Fruit fly (Drosophila melanogaster) whole organism, embryonic: ENCODE measurements around the gene CG15922.

Source experiments
- B-H2 ChIP-seq: fragments of 200-800 bp; sonication (Bioruptor generic); optimal IDR thresholded peaks from 2 replicates; lab custom pipeline; 2018; ENCODE audit warnings: missing biosample characterization, mild to moderate bottlenecking, missing genetic modification characterization
- BtbVII ChIP-seq: fragments of 200-800 bp; sonication (Bioruptor generic); optimal IDR thresholded peaks from 3 replicates; lab custom pipeline; 2017; ENCODE audit warnings: missing biosample characterization, mild to moderate bottlenecking, missing genetic modification characterization
- CG10462 ChIP-seq: fragments of 200-800 bp; sonication (Bioruptor generic); optimal IDR thresholded peaks from 2 replicates; lab custom pipeline; 2016; ENCODE audit warnings: missing biosample characterization, missing genetic modification characterization
- CG11695 ChIP-seq: fragments of 200-800 bp; sonication (Bioruptor generic); IDR thresholded peaks from 3 replicates; pipeline ENCODE4 v1.3.6; 2022; ENCODE audit warnings: missing biosample characterization, missing genetic modification characterization
- CG12219 ChIP-seq: fragments of 200-800 bp; sonication (Bioruptor generic); optimal IDR thresholded peaks from 3 replicates; lab custom pipeline; 2018; ENCODE audit warnings: missing biosample characterization, mild to moderate bottlenecking, missing genetic modification characterization
- CG12236 ChIP-seq: fragments of 200-800 bp; sonication (Bioruptor generic); optimal IDR thresholded peaks from 2 replicates; lab custom pipeline; 2016; ENCODE audit warnings: missing biosample characterization, missing genetic modification characterization
- CG12391 ChIP-seq: fragments of 200-800 bp; sonication (Bioruptor generic); optimal IDR thresholded peaks from 3 replicates; lab custom pipeline; 2018; ENCODE audit warnings: missing biosample characterization, mild to moderate bottlenecking, missing genetic modification characterization, moderate library complexity
- CG12942 ChIP-seq: fragments of 200-800 bp; sonication (Bioruptor generic); optimal IDR thresholded peaks from 3 replicates; lab custom pipeline; 2016; ENCODE audit warnings: missing biosample characterization, missing genetic modification characterization
- CG13894 ChIP-seq: fragments of 200-800 bp; sonication (Bioruptor generic); optimal IDR thresholded peaks from 3 replicates; lab custom pipeline; 2018; ENCODE audit warnings: missing biosample characterization, mild to moderate bottlenecking, missing genetic modification characterization, moderate library complexity
- CG15479 ChIP-seq: fragments of 200-800 bp; sonication (Bioruptor generic); optimal IDR thresholded peaks from 3 replicates; lab custom pipeline; 2019; ENCODE audit warnings: missing biosample characterization, mild to moderate bottlenecking, missing genetic modification characterization, moderate library complexity
- CG17328 ChIP-seq: fragments of 200-800 bp; sonication (Bioruptor generic); IDR thresholded peaks from 2 replicates; pipeline ENCODE4 v1.3.6; 2022; ENCODE audit warnings: missing biosample characterization, missing genetic modification characterization
- CG17802 ChIP-seq: fragments of 200-800 bp; sonication (Bioruptor generic); optimal IDR thresholded peaks from 2 replicates; lab custom pipeline; 2018; ENCODE audit warnings: missing biosample characterization, mild to moderate bottlenecking, missing genetic modification characterization, moderate library complexity
- CG18011 ChIP-seq: fragments of 200-800 bp; sonication (Bioruptor generic); optimal IDR thresholded peaks from 2 replicates; lab custom pipeline; 2017; ENCODE audit warnings: missing biosample characterization, missing genetic modification characterization, mild to moderate bottlenecking, moderate library complexity, missing genotype
- CG18599 ChIP-seq: fragments of 200-800 bp; sonication (Bioruptor generic); optimal IDR thresholded peaks from 3 replicates; lab custom pipeline; 2017; ENCODE audit warnings: missing biosample characterization, missing genetic modification characterization, mild to moderate bottlenecking, moderate library complexity, missing genetic modification reagents
- CG2116 ChIP-seq: fragments of 200-800 bp; sonication (Bioruptor generic); optimal IDR thresholded peaks from 3 replicates; lab custom pipeline; 2018; ENCODE audit warnings: missing biosample characterization, mild to moderate bottlenecking, missing genetic modification characterization
- CG2889 ChIP-seq: fragments of 200-800 bp; sonication (Bioruptor generic); IDR thresholded peaks from 3 replicates; pipeline ENCODE4 v1.3.6; 2022; ENCODE audit warnings: missing biosample characterization, missing genetic modification characterization
- CG30020 ChIP-seq: fragments of 200-800 bp; optimal IDR thresholded peaks from 2 replicates; lab custom pipeline; 2019; ENCODE audit warnings: missing biosample characterization, mild to moderate bottlenecking, missing genetic modification characterization, moderate library complexity
- CG7987 ChIP-seq: fragments of 200-800 bp; sonication (Bioruptor generic); optimal IDR thresholded peaks from 2 replicates; lab custom pipeline; 2018; ENCODE audit warnings: missing biosample characterization, mild to moderate bottlenecking, missing genetic modification characterization, moderate library complexity
- Camta ChIP-seq: fragments of 200-800 bp; sonication (Bioruptor generic); optimal IDR thresholded peaks from 2 replicates; lab custom pipeline; 2016; ENCODE audit warnings: missing biosample characterization, missing genetic modification characterization
- Doc3 ChIP-seq: fragments of 200-800 bp; sonication (Bioruptor generic); IDR thresholded peaks from 3 replicates; pipeline ENCODE4 v1.3.6; 2022; ENCODE audit warnings: missing biosample characterization, missing genetic modification characterization; ENCODE audit not compliant: partially characterized antibody
- Dp ChIP-seq: fragments of 200-800 bp; sonication (Bioruptor generic); optimal IDR thresholded peaks from 2 replicates; lab custom pipeline; 2018; ENCODE audit warnings: missing biosample characterization, mild to moderate bottlenecking, missing genetic modification characterization, moderate library complexity
- Drgx ChIP-seq: fragments of 200-800 bp; sonication (Bioruptor generic); IDR thresholded peaks from 2 replicates; pipeline ENCODE4 v1.3.6; 2022; ENCODE audit warnings: missing biosample characterization, missing genetic modification characterization
- Fer2 ChIP-seq: fragments of 200-800 bp; sonication (Bioruptor generic); optimal IDR thresholded peaks from 2 replicates; lab custom pipeline; 2018; ENCODE audit warnings: missing biosample characterization, mild to moderate bottlenecking, missing genetic modification characterization, moderate library complexity
- Gsc ChIP-seq: fragments of 200-800 bp; sonication (Bioruptor generic); IDR thresholded peaks from 2 replicates; pipeline ENCODE4 v1.3.6; 2022; ENCODE audit warnings: missing biosample characterization, missing genetic modification characterization
- H15 ChIP-seq: fragments of 200-800 bp; sonication (Bioruptor generic); IDR thresholded peaks from 3 replicates; pipeline ENCODE4 v1.3.6; 2022; ENCODE audit warnings: missing biosample characterization, missing genetic modification characterization
- Hr3 ChIP-seq: fragments of 200-800 bp; sonication (Bioruptor generic); optimal IDR thresholded peaks from 3 replicates; lab custom pipeline; 2016; ENCODE audit warnings: missing biosample characterization, missing genetic modification characterization
- Nf-YB ChIP-seq: fragments of 200-800 bp; sonication (Bioruptor generic); optimal IDR thresholded peaks from 3 replicates; lab custom pipeline; 2019; ENCODE audit warnings: missing biosample characterization, mild to moderate bottlenecking, missing genetic modification characterization, moderate library complexity
- Rfx ChIP-seq: fragments of 200-800 bp; sonication (Bioruptor generic); IDR thresholded peaks from 2 replicates; pipeline ENCODE4 v1.3.6; 2022; ENCODE audit warnings: missing biosample characterization, missing genetic modification characterization
- Sin3A ChIP-seq: fragments of >200 bp; optimal IDR thresholded peaks from 2 replicates; lab custom pipeline; 2018
- ab ChIP-seq: fragments of 200-800 bp; sonication (Bioruptor generic); optimal IDR thresholded peaks from 2 replicates; lab custom pipeline; 2016; ENCODE audit warnings: missing biosample characterization, missing genetic modification characterization
- bab2 ChIP-seq: fragments of 200-800 bp; sonication (Bioruptor generic); optimal IDR thresholded peaks from 2 replicates; lab custom pipeline; 2016; ENCODE audit warnings: missing biosample characterization, missing genetic modification characterization
- br ChIP-seq: fragments of >200 bp; optimal IDR thresholded peaks from 2 replicates; lab custom pipeline; 2017
- cwo ChIP-seq: fragments of 200-800 bp; sonication (Bioruptor generic); optimal IDR thresholded peaks from 3 replicates; lab custom pipeline; 2017; ENCODE audit warnings: missing biosample characterization, missing genetic modification characterization, mild to moderate bottlenecking, moderate library complexity, missing genetic modification reagents
- danr ChIP-seq: fragments of 200-800 bp; sonication (Bioruptor generic); IDR thresholded peaks from 2 replicates; pipeline ENCODE4 v1.3.6; 2022; ENCODE audit warnings: missing biosample characterization, missing genetic modification characterization
- fd96Cb ChIP-seq: fragments of 200-800 bp; sonication (Bioruptor generic); optimal IDR thresholded peaks from 2 replicates; lab custom pipeline; 2018; ENCODE audit warnings: missing biosample characterization, mild to moderate bottlenecking, missing genetic modification characterization, moderate library complexity
- gce ChIP-seq: fragments of 200-800 bp; sonication (Bioruptor generic); IDR thresholded peaks from 3 replicates; pipeline ENCODE4 v1.3.6; 2022; ENCODE audit warnings: missing biosample characterization, missing genetic modification characterization
- grau ChIP-seq: fragments of 200-800 bp; optimal IDR thresholded peaks from 3 replicates; lab custom pipeline; 2019; ENCODE audit warnings: missing biosample characterization, mild to moderate bottlenecking, missing genetic modification characterization, moderate library complexity
- hth ChIP-seq: fragments of >200 bp; optimal IDR thresholded peaks from 2 replicates; lab custom pipeline; 2017; ENCODE audit warnings: inconsistent platforms
- lov ChIP-seq, 2 experiments: fragments of 200-800 bp in 1 of 2; fragments of >200 bp in 1 of 2; sonication (Bioruptor generic) in 1 of 2; IDR thresholded peaks in 1 of 2; optimal IDR thresholded peaks in 1 of 2; 2 replicates in 1 of 2; 3 replicates in 1 of 2; pipeline versions ENCODE4 v1.3.6 to Lab custom; 2017 to 2022; ENCODE audit warnings: missing biosample characterization in 1 of 2, missing genetic modification characterization in 1 of 2
- nau ChIP-seq: fragments of 200-800 bp; sonication (Bioruptor generic); optimal IDR thresholded peaks from 3 replicates; lab custom pipeline; 2017; ENCODE audit warnings: missing biosample characterization, mild to moderate bottlenecking, missing genetic modification characterization, missing genetic modification reagents
- oc ChIP-seq: fragments of 200-800 bp; sonication (Bioruptor generic); optimal IDR thresholded peaks from 2 replicates; lab custom pipeline; 2018; ENCODE audit warnings: missing biosample characterization, mild to moderate bottlenecking, missing genetic modification characterization, moderate library complexity
- pum ChIP-seq: fragments of 200-800 bp; sonication (Bioruptor generic); optimal IDR thresholded peaks from 2 replicates; lab custom pipeline; 2016; ENCODE audit warnings: missing biosample characterization, missing genetic modification characterization
- sens ChIP-seq: fragments of 200-800 bp; sonication (Bioruptor generic); peaks from one replicate; lab custom pipeline; 2016; ENCODE audit warnings: missing biosample characterization, missing genetic modification characterization
- seq ChIP-seq: fragments of 200-800 bp; sonication (Bioruptor generic); IDR thresholded peaks from 2 replicates; pipeline ENCODE4 v1.3.6; 2022; ENCODE audit warnings: missing biosample characterization, missing genetic modification characterization
- sima ChIP-seq: fragments of 200-800 bp; sonication (Bioruptor generic); optimal IDR thresholded peaks from 2 replicates; lab custom pipeline; 2016; ENCODE audit warnings: missing biosample characterization, missing genetic modification characterization
- slbo ChIP-seq: fragments of 200-800 bp; sonication (Bioruptor generic); IDR thresholded peaks from 2 replicates; pipeline ENCODE4 v1.3.6; 2022; ENCODE audit warnings: missing biosample characterization, missing genetic modification characterization
- tgo ChIP-seq: fragments of 200-800 bp; sonication (Bioruptor generic); IDR thresholded peaks from 3 replicates; pipeline ENCODE4 v1.3.6; 2022; ENCODE audit warnings: missing biosample characterization, missing genetic modification characterization
- tll ChIP-seq, 2 experiments: fragments of 200-800 bp in 1 of 2; fragments of >200 bp in 1 of 2; sonication (Bioruptor generic) in 1 of 2; optimal IDR thresholded peaks; 2 replicates each; lab custom pipeline; 2017 to 2019; ENCODE audit warnings: missing biosample characterization in 2 of 2, missing genetic modification characterization in 2 of 2, mild to moderate bottlenecking in 1 of 2, moderate library complexity in 1 of 2
- ttk ChIP-seq: fragments of 200-800 bp; sonication (Bioruptor generic); IDR thresholded peaks from 2 replicates; pipeline ENCODE4 v2.1.2; 2022; ENCODE audit warnings: missing biosample characterization, missing genetic modification characterization
- vnd ChIP-seq: fragments of 200-800 bp; sonication (Bioruptor generic); IDR thresholded peaks from 3 replicates; pipeline ENCODE4 v1.3.6; 2022; ENCODE audit warnings: missing biosample characterization, missing genetic modification characterization; ENCODE audit not compliant: partially characterized antibody
- zen2 ChIP-seq: fragments of 200-800 bp; sonication (Bioruptor generic); IDR thresholded peaks from 3 replicates; pipeline ENCODE4 v1.3.6; 2022; ENCODE audit warnings: missing biosample characterization, missing genetic modification characterization; ENCODE audit not compliant: partially characterized antibody

CG15922 gene

DNA sequence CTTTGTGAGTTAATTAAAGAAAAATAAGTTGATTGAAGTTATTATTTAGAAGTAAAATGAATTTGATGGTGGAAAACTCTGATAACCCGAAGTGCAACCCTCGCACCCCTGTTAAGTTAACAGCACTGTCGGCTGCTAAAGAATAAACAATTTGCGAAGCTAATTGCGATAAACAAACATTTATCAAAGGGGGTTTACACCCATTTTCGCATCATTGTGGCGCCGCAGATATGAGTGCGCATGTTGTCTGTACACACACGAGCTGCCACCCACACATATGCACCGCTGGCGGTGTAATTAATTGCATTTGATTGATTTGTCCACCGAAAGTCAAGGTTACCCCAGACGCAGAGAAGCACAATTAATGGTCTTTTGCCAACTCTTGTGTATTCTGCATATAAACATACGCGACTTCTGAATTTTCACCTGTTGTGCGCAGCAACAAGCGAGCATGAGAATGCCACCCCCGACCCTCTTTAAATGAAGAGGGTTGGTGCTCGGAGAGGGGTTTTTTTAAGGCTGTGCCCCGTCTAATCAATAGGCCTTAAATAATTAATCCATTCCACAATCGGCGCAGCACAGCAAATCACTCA is 8.5 kb downstream of the CG15922 start (continued):
- TF ChIP-seq ab (GFP tag; lab: Kevin White, UChicago) (no peak), Nf-YB (GFP tag; lab: Kevin White, UChicago) (no peak), Doc3 (GFP tag; lab: Robert Waterston, UW) (no peak), seq (GFP tag; lab: Robert Waterston, UW) (peak; percentile 40; the same call in 1 of the 2 replicates), CG17328 (GFP tag; lab: Robert Waterston, UW) (no peak), sima (GFP tag; lab: Kevin White, UChicago) (no peak), lov (optimal IDR thresholded peaks at IDR 0.05; lab: Kevin White, UChicago) (no peak), lov (GFP tag; IDR thresholded peaks at IDR 0.05; lab: Robert Waterston, UW) (no peak), Hr3 (GFP tag; lab: Kevin White, UChicago) (no peak), CG11695 (GFP tag; lab: Robert Waterston, UW) (no peak), B-H2 (GFP tag; lab: Kevin White, UChicago) (no peak), tll (GFP tag; optimal IDR thresholded peaks at IDR 0.05; lab: Kevin White, UChicago) (peak in 1 of 2 experiments; percentile 74), CG15479 (GFP tag; lab: Kevin White, UChicago) (peak; percentile 3), sens (GFP tag; lab: Kevin White, UChicago) (no peak), CG17802 (tag; lab: Kevin White, UChicago) (no peak), CG7987 (GFP tag; lab: Kevin White, UChicago) (no peak), CG18599 (GFP tag; lab: Kevin White, UChicago) (peak; percentile 10), gce (GFP tag; lab: Robert Waterston, UW) (no peak), pum (GFP tag; lab: Kevin White, UChicago) (no peak), grau (tag; lab: Kevin White, UChicago) (no peak), zen2 (GFP tag; lab: Robert Waterston, UW) (no peak), CG12942 (GFP tag; lab: Kevin White, UChicago) (no peak), CG12219 (GFP tag; lab: Kevin White, UChicago) (no peak), Dp (no peak), Gsc (no peak), CG2889 (GFP tag; lab: Robert Waterston, UW) (no peak), oc (tag; lab: Kevin White, UChicago) (no peak), fd96Cb (no peak), Drgx (GFP tag; lab: Robert Waterston, UW) (0 out of 2 replicates have a peak, but pooled peaks have one; percentile 7), Camta (GFP tag; lab: Kevin White, UChicago) (no peak), H15 (GFP tag; lab: Robert Waterston, UW) (no peak), CG2116 (GFP tag; lab: Kevin White, UChicago) (peak; percentile 90), nau (GFP tag; lab: Kevin White, UChicago) (no peak), Rfx (GFP tag; lab: Robert Waterston, UW) (no peak), CG10462 (GFP tag; lab: Kevin White, UChicago) (no peak), CG12391 (tag; lab: Kevin White, UChicago) (no peak), bab2 (GFP tag; lab: Kevin White, UChicago) (no peak), ttk (GFP tag; lab: Robert Waterston, UW) (no peak), tgo (GFP tag; lab: Robert Waterston, UW) (no peak), Sin3A (lab: Kevin White, UChicago) (no peak), CG12236 (GFP tag; lab: Kevin White, UChicago) (no peak), cwo (GFP tag; lab: Kevin White, UChicago) (no peak), BtbVII (GFP tag; lab: Kevin White, UChicago) (no peak), slbo (GFP tag; lab: Robert Waterston, UW) (no peak), hth (lab: Kevin White, UChicago) (no peak), CG13894 (tag; lab: Kevin White, UChicago) (no peak), br (lab: Kevin White, UChicago) (no peak), vnd (GFP tag; lab: Robert Waterston, UW) (no peak), Fer2 (tag; lab: Kevin White, UChicago) (no peak), CG30020 (tag; lab: Kevin White, UChicago) (no peak), CG18011 (GFP tag; lab: Kevin White, UChicago) (no peak), danr (no peak)
